Fruit fly (Drosophila melanogaster): ENCODE results near the gene Ance-3.

Gene Ance-3

dm6 chr2L:13893439-13893838 is 21.1 kb upstream of the Ance-3 start (continued):
- TF ChIP-seq p53 (GFP tag; optimal IDR thresholded peaks at IDR 0.05) (no peak), CG17912 (GFP tag; optimal IDR thresholded peaks at IDR 0.05) (no peak), Sox100B (GFP tag; optimal IDR thresholded peaks at IDR 0.05) (no peak), gro (GFP tag; optimal IDR thresholded peaks at IDR 0.05) (no peak), toy (GFP tag; IDR thresholded peaks at IDR 0.05) (no peak), gem (tag; optimal IDR thresholded peaks at IDR 0.05) (no peak), NfI (GFP tag; optimal IDR thresholded peaks at IDR 0.05) (no peak), sisA (GFP tag; IDR thresholded peaks at IDR 0.05) (no peak), zen (tag; optimal IDR thresholded peaks at IDR 0.05) (no peak), E2f1 (GFP tag; IDR thresholded peaks at IDR 0.05) (no peak), Dip3 (GFP tag; optimal IDR thresholded peaks at IDR 0.05) (no peak), dmrt99B (tag; optimal IDR thresholded peaks at IDR 0.05) (no peak), ems (GFP tag; optimal IDR thresholded peaks at IDR 0.05) (no peak), CG6175 (GFP tag; IDR thresholded peaks at IDR 0.05) (no peak), Awh (GFP tag; IDR thresholded peaks at IDR 0.05) (peak; percentile 40), CG17328 (GFP tag; IDR thresholded peaks at IDR 0.05) (no peak), CG31365 (tag; optimal IDR thresholded peaks at IDR 0.05) (no peak), CG18262 (tag; optimal IDR thresholded peaks at IDR 0.05) (no peak), trem (tag; optimal IDR thresholded peaks at IDR 0.05) (peak; percentile 44), Stat92E (GFP tag; optimal IDR thresholded peaks at IDR 0.05) (no peak), CG4328 (GFP tag; optimal IDR thresholded peaks at IDR 0.05) (no peak), lab (GFP tag; optimal IDR thresholded peaks at IDR 0.05) (no peak), CG17829 (tag; optimal IDR thresholded peaks at IDR 0.05) (peak; percentile 40), D19A (tag; optimal IDR thresholded peaks at IDR 0.05) (peak; percentile 66), gsb (GFP tag; IDR thresholded peaks at IDR 0.05) (no peak), HHEX (GFP tag; optimal IDR thresholded peaks at IDR 0.05) (no peak), CG15479 (GFP tag; optimal IDR thresholded peaks at IDR 0.05) (no peak), Side (GFP tag; optimal IDR thresholded peaks at IDR 0.05) (no peak), CG13287 (GFP tag; IDR thresholded peaks at IDR 0.05; ENCODE audit: partially characterized antibody) (no peak), esg (GFP tag; conservative IDR thresholded peaks at IDR 0.05) (no peak), ato (GFP tag; IDR thresholded peaks at IDR 0.05; ENCODE audit: partially characterized antibody) (no peak), z (GFP tag; IDR thresholded peaks at IDR 0.05) (no peak), lola (GFP tag; optimal IDR thresholded peaks at IDR 0.05) (peak in 1 of 3 experiments; percentile 29), Abd-B (GFP tag; optimal IDR thresholded peaks at IDR 0.05) (no peak), CG11560 (tag; IDR thresholded peaks at IDR 0.05) (no peak), disco-r (GFP tag; optimal IDR thresholded peaks at IDR 0.05) (no peak), vvl (GFP tag; IDR thresholded peaks at IDR 0.05) (peak; percentile 44; the same call in 1 of the 2 replicates), CG2678 (tag; optimal IDR thresholded peaks at IDR 0.05) (no peak), CG16863 (GFP tag; optimal IDR thresholded peaks at IDR 0.05) (no peak), ATbp (GFP tag; optimal IDR thresholded peaks at IDR 0.05) (peak; percentile 50), CG11504 (tag; optimal IDR thresholded peaks at IDR 0.05) (no peak), CG12942 (GFP tag; optimal IDR thresholded peaks at IDR 0.05) (no peak), fru (optimal IDR thresholded peaks at IDR 0.05) (no peak), CG10274 (GFP tag; optimal IDR thresholded peaks at IDR 0.05) (no peak), Rfx (GFP tag; IDR thresholded peaks at IDR 0.05) (no peak), CG9932 (GFP tag; IDR thresholded peaks at IDR 0.05) (no peak), Ets65A (GFP tag) (no peak), NFAT (GFP tag; IDR thresholded peaks at IDR 0.05) (no peak), CG17612 (GFP tag; IDR thresholded peaks at IDR 0.05) (no peak), hkb (optimal IDR thresholded peaks at IDR 0.05) (no peak), hkb (GFP tag; IDR thresholded peaks at IDR 0.05) (0 out of 2 replicates have a peak, but pooled peaks have one; percentile 13), row (GFP tag; IDR thresholded peaks at IDR 0.05) (peak; percentile 58)

Measured in whole organism, embryonic.